Fruit fly (Drosophila melanogaster) whole organism, embryonic: ENCODE measurements around the gene CG12224.

ENCODE experiments used
- Antp ChIP-seq: fragments of 200-800 bp; sonication (Bioruptor generic); optimal IDR thresholded peaks from 3 replicates; lab custom pipeline; 2016; ENCODE audit warnings: missing biosample characterization, missing genetic modification characterization
- Atf3 ChIP-seq: fragments of 200-800 bp; sonication (Bioruptor generic); optimal IDR thresholded peaks from 3 replicates; lab custom pipeline; 2016; ENCODE audit warnings: missing biosample characterization, missing genetic modification characterization
- CG10543 ChIP-seq: fragments of 200-800 bp; sonication (Bioruptor generic); optimal IDR thresholded peaks from 3 replicates; lab custom pipeline; 2017; ENCODE audit warnings: missing biosample characterization, mild to moderate bottlenecking, missing genetic modification characterization, moderate library complexity
- CG10979 ChIP-seq: fragments of 200-800 bp; sonication (Bioruptor generic); optimal IDR thresholded peaks from 2 replicates; lab custom pipeline; 2018; ENCODE audit warnings: missing biosample characterization, mild to moderate bottlenecking, missing genetic modification characterization, moderate library complexity
- CG1233 ChIP-seq: fragments of 200-800 bp; sonication (Bioruptor generic); optimal IDR thresholded peaks from 4 replicates; lab custom pipeline; 2018; ENCODE audit warnings: missing biosample characterization, mild to moderate bottlenecking, missing genetic modification characterization
- CG16813 ChIP-seq: fragments of 200-800 bp; sonication (Bioruptor generic); IDR thresholded peaks from 3 replicates; pipeline ENCODE4 v1.3.6; 2022; ENCODE audit warnings: missing biosample characterization, missing genetic modification characterization; ENCODE audit not compliant: partially characterized antibody
- CG17359 ChIP-seq: fragments of 200-800 bp; sonication (Bioruptor generic); optimal IDR thresholded peaks from 3 replicates; lab custom pipeline; 2018; ENCODE audit warnings: missing biosample characterization, mild to moderate bottlenecking, missing genetic modification characterization, moderate library complexity
- CG17568 ChIP-seq: fragments of 200-800 bp; sonication (Bioruptor generic); optimal IDR thresholded peaks from 2 replicates; lab custom pipeline; 2018; ENCODE audit warnings: missing biosample characterization, mild to moderate bottlenecking, missing genetic modification characterization, moderate library complexity
- CG17612 ChIP-seq: fragments of 200-800 bp; sonication (Bioruptor generic); IDR thresholded peaks from 2 replicates; pipeline ENCODE4 v1.3.6; 2022; ENCODE audit warnings: missing biosample characterization, missing genetic modification characterization
- CG2712 ChIP-seq: fragments of 200-800 bp; optimal IDR thresholded peaks from 3 replicates; lab custom pipeline; 2019; ENCODE audit warnings: missing biosample characterization, mild to moderate bottlenecking, missing genetic modification characterization, moderate library complexity
- CG32772 ChIP-seq: fragments of 200-800 bp; sonication (Bioruptor generic); IDR thresholded peaks from 2 replicates; pipeline ENCODE4 v1.3.6; 2022; ENCODE audit warnings: missing biosample characterization, missing genetic modification characterization
- CG3281 ChIP-seq: fragments of 200-800 bp; sonication (Bioruptor generic); optimal IDR thresholded peaks from 3 replicates; lab custom pipeline; 2017; ENCODE audit warnings: missing biosample characterization, mild to moderate bottlenecking, missing genetic modification characterization
- CG33213 ChIP-seq: fragments of 200-800 bp; sonication (Bioruptor generic); optimal IDR thresholded peaks from 3 replicates; lab custom pipeline; 2016; ENCODE audit warnings: missing biosample characterization, missing genetic modification characterization
- CG43689 ChIP-seq: fragments of 200-800 bp; sonication (Bioruptor generic); IDR thresholded peaks from 2 replicates; pipeline ENCODE4 v1.3.6; 2022; ENCODE audit warnings: missing biosample characterization, missing genetic modification characterization
- CG4707 ChIP-seq: fragments of 200-800 bp; sonication (Bioruptor generic); optimal IDR thresholded peaks from 2 replicates; lab custom pipeline; 2018; ENCODE audit warnings: missing biosample characterization, mild to moderate bottlenecking, missing genetic modification characterization, moderate library complexity
- CG6791 ChIP-seq: fragments of 200-800 bp; sonication (Bioruptor generic); IDR thresholded peaks from 3 replicates; pipeline ENCODE4 v1.3.6; 2022; ENCODE audit warnings: missing biosample characterization, missing genetic modification characterization; ENCODE audit not compliant: partially characterized antibody
- CG6813 ChIP-seq: fragments of 200-800 bp; sonication (Bioruptor generic); optimal IDR thresholded peaks from 2 replicates; lab custom pipeline; 2017; ENCODE audit warnings: missing biosample characterization, missing genetic modification characterization, mild to moderate bottlenecking, moderate library complexity, missing genetic modification reagents
- CG7839 ChIP-seq: fragments of 200-800 bp; sonication (Bioruptor generic); optimal IDR thresholded peaks from 3 replicates; lab custom pipeline; 2018; ENCODE audit warnings: missing biosample characterization, mild to moderate bottlenecking, missing genetic modification characterization, moderate library complexity
- Camta ChIP-seq: fragments of 200-800 bp; sonication (Bioruptor generic); optimal IDR thresholded peaks from 2 replicates; lab custom pipeline; 2016; ENCODE audit warnings: missing biosample characterization, missing genetic modification characterization
- Dll ChIP-seq: fragments of 200-800 bp; sonication (Bioruptor generic); IDR thresholded peaks from 4 replicates; pipeline ENCODE4 v1.3.6; 2022; ENCODE audit warnings: missing biosample characterization, missing genetic modification characterization; ENCODE audit not compliant: partially characterized antibody
- Eip74EF ChIP-seq, 2 experiments: fragments of 200-800 bp in 1 of 2; fragments of >200 bp in 1 of 2; sonication (Bioruptor generic) in 1 of 2; optimal IDR thresholded peaks; 2 replicates each; lab custom pipeline; 2017 to 2019; ENCODE audit warnings: missing biosample characterization in 2 of 2, missing genetic modification characterization in 2 of 2, mild to moderate bottlenecking in 1 of 2, moderate library complexity in 1 of 2
- Ets97D ChIP-seq: fragments of 200-800 bp; sonication (Bioruptor generic); optimal IDR thresholded peaks from 3 replicates; lab custom pipeline; 2016; ENCODE audit warnings: missing biosample characterization, missing genetic modification characterization
- HmgD ChIP-seq: fragments of 200-800 bp; sonication (Bioruptor generic); optimal IDR thresholded peaks from 3 replicates; lab custom pipeline; 2016; ENCODE audit warnings: missing biosample characterization, missing genetic modification characterization
- Hmx ChIP-seq: fragments of 200-800 bp; sonication (Bioruptor generic); optimal IDR thresholded peaks from 2 replicates; lab custom pipeline; 2016; ENCODE audit warnings: missing biosample characterization, missing genetic modification characterization
- Jarid2 ChIP-seq: fragments of 200-800 bp; sonication (Bioruptor generic); optimal IDR thresholded peaks from 3 replicates; lab custom pipeline; 2017; ENCODE audit warnings: mild to moderate bottlenecking, missing biosample characterization, missing genetic modification reagents, missing genetic modification characterization
- Mad ChIP-seq: fragments of 200-800 bp; sonication (Bioruptor generic); optimal IDR thresholded peaks from 2 replicates; lab custom pipeline; 2016; ENCODE audit warnings: missing biosample characterization, missing genetic modification characterization
- Ravus ChIP-seq: fragments of 200-800 bp; sonication (Bioruptor generic); IDR thresholded peaks from 2 replicates; pipeline ENCODE4 v1.3.6; 2022; ENCODE audit warnings: missing biosample characterization, missing genetic modification characterization
- Six4 ChIP-seq: fragments of 200-800 bp; sonication (Bioruptor generic); optimal IDR thresholded peaks from 2 replicates; lab custom pipeline; 2016; ENCODE audit warnings: missing biosample characterization, missing genetic modification characterization
- Trl ChIP-seq, 3 experiments: fragments of >200 bp in 2 of 3; fragments of 200-800 bp in 1 of 3; sonication (Bioruptor generic) in 1 of 3; optimal IDR thresholded peaks; 2 replicates in 1 of 3; 3 replicates in 2 of 3; lab custom pipeline; 2016 to 2017; ENCODE audit warnings: missing biosample characterization in 1 of 3, missing genetic modification characterization in 1 of 3
- Usf ChIP-seq: fragments of 200-800 bp; sonication (Bioruptor generic); optimal IDR thresholded peaks from 2 replicates; lab custom pipeline; 2017; ENCODE audit warnings: missing genotype, missing biosample characterization, missing genetic modification characterization
- ara ChIP-seq: fragments of 200-800 bp; sonication (Bioruptor generic); IDR thresholded peaks from 2 replicates; pipeline ENCODE4 v1.3.6; 2022; ENCODE audit warnings: missing biosample characterization, missing genetic modification characterization
- ase ChIP-seq: fragments of 200-800 bp; sonication (Bioruptor generic); IDR thresholded peaks from 3 replicates; pipeline ENCODE4 v1.3.6; 2022; ENCODE audit warnings: missing biosample characterization, missing genetic modification characterization
- cato ChIP-seq: fragments of 200-800 bp; sonication (Bioruptor generic); optimal IDR thresholded peaks from 2 replicates; lab custom pipeline; 2016; ENCODE audit warnings: missing biosample characterization, missing genetic modification characterization, borderline replicate concordance
- fd64A ChIP-seq: fragments of 200-800 bp; sonication (Bioruptor generic); optimal IDR thresholded peaks from 3 replicates; lab custom pipeline; 2018; ENCODE audit warnings: missing biosample characterization, mild to moderate bottlenecking, missing genetic modification characterization
- gsb ChIP-seq: fragments of 200-800 bp; sonication (Bioruptor generic); IDR thresholded peaks from 2 replicates; pipeline ENCODE4 v1.3.6; 2022; ENCODE audit warnings: missing biosample characterization, missing genetic modification characterization
- her ChIP-seq: fragments of 200-800 bp; sonication (Bioruptor generic); optimal IDR thresholded peaks from 2 replicates; lab custom pipeline; 2016; ENCODE audit warnings: missing biosample characterization, missing genetic modification characterization
- insv ChIP-seq, 2 experiments: fragments of 200-800 bp; sonication (Bioruptor generic); optimal IDR thresholded peaks; 3 replicates each; lab custom pipeline; 2016 to 2018; ENCODE audit warnings: missing biosample characterization in 2 of 2, missing genetic modification characterization in 2 of 2
- inv ChIP-seq: fragments of 200-800 bp; sonication (Bioruptor generic); IDR thresholded peaks from 2 replicates; pipeline ENCODE4 v1.3.6; 2022; ENCODE audit warnings: missing biosample characterization, missing genetic modification characterization; ENCODE audit not compliant: partially characterized antibody
- jigr1 ChIP-seq: fragments of 200-800 bp; sonication (Bioruptor generic); IDR thresholded peaks from 3 replicates; pipeline ENCODE4 v1.3.6; 2022; ENCODE audit warnings: missing biosample characterization, missing genetic modification characterization
- kay ChIP-seq: fragments of 200-800 bp; sonication (Bioruptor generic); optimal IDR thresholded peaks from 2 replicates; lab custom pipeline; 2016; ENCODE audit warnings: missing biosample characterization, missing genetic modification characterization
- mld ChIP-seq: fragments of 200-800 bp; sonication (Bioruptor generic); IDR thresholded peaks from 3 replicates; pipeline ENCODE4 v1.3.6; 2022; ENCODE audit warnings: missing biosample characterization, missing genetic modification characterization; ENCODE audit not compliant: partially characterized antibody
- pnt ChIP-seq: fragments of 200-800 bp; sonication (Bioruptor generic); optimal IDR thresholded peaks from 3 replicates; lab custom pipeline; 2016; ENCODE audit warnings: missing biosample characterization, missing genetic modification characterization
- pum ChIP-seq: fragments of 200-800 bp; sonication (Bioruptor generic); optimal IDR thresholded peaks from 2 replicates; lab custom pipeline; 2016; ENCODE audit warnings: missing biosample characterization, missing genetic modification characterization
- pzg ChIP-seq: fragments of 200-800 bp; sonication (Bioruptor generic); optimal IDR thresholded peaks from 3 replicates; lab custom pipeline; 2018; ENCODE audit warnings: missing biosample characterization, mild to moderate bottlenecking, missing genetic modification characterization, moderate library complexity
- sens ChIP-seq: fragments of 200-800 bp; sonication (Bioruptor generic); peaks from one replicate; lab custom pipeline; 2016; ENCODE audit warnings: missing biosample characterization, missing genetic modification characterization
- seq ChIP-seq: fragments of 200-800 bp; sonication (Bioruptor generic); IDR thresholded peaks from 2 replicates; pipeline ENCODE4 v1.3.6; 2022; ENCODE audit warnings: missing biosample characterization, missing genetic modification characterization
- slp2 ChIP-seq: fragments of 200-800 bp; sonication (Bioruptor generic); optimal IDR thresholded peaks from 2 replicates; lab custom pipeline; 2016; ENCODE audit warnings: missing biosample characterization, missing genetic modification characterization
- sqz ChIP-seq: fragments of 200-800 bp; sonication (Bioruptor generic); optimal IDR thresholded peaks from 3 replicates; lab custom pipeline; 2018; ENCODE audit warnings: missing biosample characterization, mild to moderate bottlenecking, missing genetic modification characterization
- sug ChIP-seq: fragments of 200-800 bp; optimal IDR thresholded peaks from 2 replicates; lab custom pipeline; 2019; ENCODE audit warnings: missing biosample characterization, mild to moderate bottlenecking, missing genetic modification characterization, moderate library complexity

CG12224 gene

DNA sequence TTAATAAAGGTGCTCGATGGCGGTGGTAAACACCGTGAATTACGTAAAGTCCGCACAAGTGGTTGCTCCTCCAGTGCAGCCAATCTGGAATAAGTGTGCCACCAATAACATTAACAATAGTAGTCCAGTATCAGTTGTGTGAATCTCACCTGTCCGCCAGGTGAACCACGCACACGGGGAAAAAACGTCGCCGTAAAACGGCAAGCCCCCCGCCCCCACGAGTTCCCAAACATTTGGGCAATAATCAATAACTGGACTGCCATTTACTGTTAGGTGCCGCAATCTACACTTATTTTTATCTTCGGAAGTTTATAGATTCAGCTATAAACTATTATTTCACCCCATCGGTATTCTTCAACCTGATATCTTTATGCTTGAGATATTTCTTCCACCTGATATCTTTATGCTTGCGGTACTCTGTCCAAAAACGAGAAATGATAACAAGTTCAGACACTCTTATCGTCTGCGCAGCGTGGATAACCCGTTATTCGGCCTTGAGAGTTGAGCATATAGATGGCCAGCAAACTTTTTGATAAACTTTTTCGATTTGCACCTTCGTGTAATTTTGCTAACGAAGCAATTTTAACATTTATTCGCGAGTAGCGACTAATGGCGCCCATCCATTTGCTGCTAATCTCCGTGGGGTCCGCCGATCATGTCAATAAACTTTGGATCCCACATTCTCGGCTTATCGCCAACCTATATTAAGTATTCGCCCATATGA, 13.7 kb downstream of the CG12224 start (continued):
- TF ChIP-seq pzg (GFP tag; lab: Kevin White, UChicago) (no peak), CG4707 (GFP tag; lab: Kevin White, UChicago) (no peak), sqz (GFP tag; lab: Kevin White, UChicago) (no peak), gsb (GFP tag; lab: Robert Waterston, UW) (no peak), CG32772 (GFP tag; lab: Robert Waterston, UW) (no peak), pum (GFP tag; lab: Kevin White, UChicago) (no peak), CG1233 (GFP tag; lab: Kevin White, UChicago) (no peak), inv (GFP tag; lab: Robert Waterston, UW) (no peak), CG7839 (tag; lab: Kevin White, UChicago) (no peak), cato (GFP tag; lab: Kevin White, UChicago) (no peak), CG6791 (no peak), Jarid2 (GFP tag; lab: Kevin White, UChicago) (no peak), CG16813 (no peak), CG10543 (GFP tag; lab: Kevin White, UChicago) (peak; percentile 70), Dll (GFP tag; lab: Robert Waterston, UW) (no peak), Ravus (GFP tag; lab: Robert Waterston, UW) (no peak), jigr1 (GFP tag; lab: Robert Waterston, UW) (no peak), sens (GFP tag; lab: Kevin White, UChicago) (no peak), CG17568 (GFP tag; lab: Kevin White, UChicago) (no peak), slp2 (GFP tag; lab: Kevin White, UChicago) (no peak), kay (no peak), CG2712 (tag; lab: Kevin White, UChicago) (no peak), Eip74EF (GFP tag; optimal IDR thresholded peaks at IDR 0.05; lab: Kevin White, UChicago) (no peak), fd64A (GFP tag; lab: Kevin White, UChicago) (no peak), CG10979 (tag; lab: Kevin White, UChicago) (no peak), sug (tag; lab: Kevin White, UChicago) (peak; percentile 97), ase (GFP tag; lab: Robert Waterston, UW) (no peak), Camta (no peak), pnt (GFP tag; lab: Kevin White, UChicago) (no peak), CG17359 (tag; lab: Kevin White, UChicago) (no peak), Usf (GFP tag; lab: Kevin White, UChicago) (no peak), seq (no peak), Six4 (no peak), insv (GFP tag; optimal IDR thresholded peaks at IDR 0.05; lab: Kevin White, UChicago) (no peak), Mad (GFP tag; lab: Kevin White, UChicago) (no peak), CG3281 (GFP tag; lab: Kevin White, UChicago) (no peak), CG43689 (GFP tag; lab: Robert Waterston, UW) (no peak), mld (GFP tag; lab: Robert Waterston, UW) (no peak), her (GFP tag; lab: Kevin White, UChicago) (no peak), HmgD (GFP tag; lab: Kevin White, UChicago) (no peak), Trl (optimal IDR thresholded peaks at IDR 0.05; lab: Kevin White, UChicago) (peak in 1 of 2 experiments; percentile 26), Trl (GFP tag; optimal IDR thresholded peaks at IDR 0.05; lab: Kevin White, UChicago) (no peak), Antp (no peak), CG33213 (GFP tag; lab: Kevin White, UChicago) (no peak), CG17612 (GFP tag; lab: Robert Waterston, UW) (no peak), Ets97D (GFP tag; lab: Kevin White, UChicago) (no peak), Hmx (GFP tag; lab: Kevin White, UChicago) (no peak), ara (GFP tag; lab: Robert Waterston, UW) (no peak), CG6813 (GFP tag; lab: Kevin White, UChicago) (no peak), Atf3 (no peak)
